Worm (Caenorhabditis elegans) whole organism, early embryonic: ENCODE measurements around the gene F25E5.2.

Experiments
- B0310.2 ChIP-seq: sonication (generic microtip); optimal IDR thresholded peaks from 2 replicates; lab custom pipeline; 2016; ENCODE audit warnings: mild to moderate bottlenecking, missing genetic modification characterization, missing compliant biosample characterization
- F13C5.2 ChIP-seq: sonication (generic microtip); optimal IDR thresholded peaks from 2 replicates; lab custom pipeline; 2017; ENCODE audit warnings: mild to moderate bottlenecking, missing genetic modification characterization, inconsistent platforms, missing compliant biosample characterization
- ama-1 ChIP-seq: fragments of 150-350 bp; optimal IDR thresholded peaks from 2 replicates; lab custom pipeline; 2014
- ceh-13 ChIP-seq: fragments of 200-800 bp; sonication (Bioruptor generic); optimal IDR thresholded peaks from 2 replicates; lab custom pipeline; 2018; ENCODE audit warnings: mild to moderate bottlenecking, missing genetic modification characterization, missing compliant biosample characterization
- ceh-36 ChIP-seq: sonication (generic microtip); optimal IDR thresholded peaks from 2 replicates; lab custom pipeline; 2016; ENCODE audit warnings: missing genetic modification characterization, inconsistent platforms, missing compliant biosample characterization
- ets-7 ChIP-seq: sonication (generic microtip); optimal IDR thresholded peaks from 2 replicates; lab custom pipeline; 2016; ENCODE audit warnings: missing genotype, missing genetic modification characterization, missing compliant biosample characterization
- flt-1 ChIP-seq: fragments of 200-800 bp; sonication (Bioruptor generic); IDR thresholded peaks from 2 replicates; pipeline ENCODE4 v1.3.6; 2022; ENCODE audit warnings: missing genetic modification characterization, missing compliant biosample characterization
- hmbx-1 ChIP-seq: sonication (generic microtip); optimal IDR thresholded peaks from 2 replicates; lab custom pipeline; 2016; ENCODE audit warnings: mild to moderate bottlenecking, missing genetic modification characterization, missing compliant biosample characterization
- hnd-1 ChIP-seq: sonication (generic microtip); optimal IDR thresholded peaks from 2 replicates; lab custom pipeline; 2016; ENCODE audit warnings: missing genetic modification characterization, missing compliant biosample characterization
- pes-1 ChIP-seq: fragments of 200-800 bp; sonication (Bioruptor generic); IDR thresholded peaks from 2 replicates; pipeline ENCODE4 v1.3.6; 2022; ENCODE audit warnings: missing genetic modification reagents, missing genetic modification characterization, missing compliant biosample characterization
- sea-1 ChIP-seq: fragments of 200-800 bp; sonication (Bioruptor generic); conservative IDR thresholded peaks from 2 replicates; pipeline ENCODE4 v1.3.6; 2022; ENCODE audit warnings: missing genetic modification characterization, missing compliant biosample characterization
- tbx-11 ChIP-seq: fragments of 200-800 bp; sonication (Bioruptor generic); IDR thresholded peaks from 2 replicates; pipeline ENCODE4 v1.3.6; 2022; ENCODE audit warnings: missing genetic modification characterization, missing compliant biosample characterization

ce11 chrV:7413107-7413774 lies 41.9 kb upstream of the F25E5.2 start, which contains the start of gene F18E3.11:
- TF ChIP-seq hmbx-1 (no peak), ceh-36 (tag; lab: Kevin White, UChicago) (no peak), sea-1 (GFP tag; lab: Robert Waterston, UW) (no peak), ama-1 (lab: Kevin White, UChicago) (no peak), pes-1 (GFP tag; lab: Robert Waterston, UW) (no peak), ets-7 (tag; lab: Kevin White, UChicago) (no peak), ceh-13 (GFP tag; lab: Kevin White, UChicago) (no peak), F13C5.2 (tag; lab: Kevin White, UChicago) (no peak), hnd-1 (tag; lab: Kevin White, UChicago) (no peak), B0310.2 (tag; lab: Kevin White, UChicago) (no peak), tbx-11 (GFP tag; lab: Robert Waterston, UW) (no peak), flt-1 (GFP tag; lab: Robert Waterston, UW) (no peak)
